Fruit fly (Drosophila melanogaster) ovary, adult (tissue): ENCODE results near the gene CG33080.

ENCODE experiments used
- CG17801 ChIP-seq: fragments of 200-800 bp; optimal IDR thresholded peaks from 2 replicates; lab custom pipeline; 2019; ENCODE audit warnings: missing biosample characterization, mild to moderate bottlenecking, missing genetic modification characterization, moderate library complexity; ENCODE audit not compliant: partially characterized antibody

Gene CG33080

dm6 chrX:5741625-5742024 is 24.0 kb upstream of the CG33080 start:
- no peak for TF ChIP-seq CG17801 (GFP tag; lab: Kevin White, UChicago)

- peak; percentile 76 for TF ChIP-seq CG17801 (GFP tag; lab: Kevin White, UChicago)
Observed at dm6 chrX:5737676-5738220, 20.2 kb upstream of the CG33080 start, which contains the start of gene Snx27. TSS of gene Snx27 (minus strand) at chrX:5738031.

dm6 chrX:5737157-5737556 is 19.6 kb upstream of the CG33080 start:
- no peak for TF ChIP-seq CG17801 (GFP tag; lab: Kevin White, UChicago)

dm6 chrX:5735268-5735941 is 17.8 kb upstream of the CG33080 start:
- peak; percentile 97 for TF ChIP-seq CG17801 (GFP tag; lab: Kevin White, UChicago)

dm6 chrX:5732440-5732839 is 14.9 kb upstream of the CG33080 start, which contains the start of gene CG15773:
TSS of gene CG15773 (plus strand) at chrX:5732740.
- TF ChIP-seq CG17801 (GFP tag; lab: Kevin White, UChicago) = no peak

dm6 chrX:5724744-5725185 is 7.2 kb upstream of the CG33080 start:
- TF ChIP-seq CG17801 (GFP tag; lab: Kevin White, UChicago) = no peak

dm6 chrX:5724151-5724699 is 6.6 kb upstream of the CG33080 start:
- no peak for TF ChIP-seq CG17801 (GFP tag; lab: Kevin White, UChicago)

dm6 chrX:5723577-5723976 is 6.0 kb upstream of the CG33080 start:
- TF ChIP-seq CG17801 (GFP tag; lab: Kevin White, UChicago) = no peak

- TF ChIP-seq CG17801 (GFP tag; lab: Kevin White, UChicago) = peak; percentile 72
Observed at dm6 chrX:5718476-5719012, 966 bp upstream of the CG33080 start.

dm6 chrX:5715455-5716227 is 1.9 kb downstream of the CG33080 start:
- no peak for TF ChIP-seq CG17801 (GFP tag; lab: Kevin White, UChicago)

dm6 chrX:5714786-5715185 is 2.8 kb downstream of the CG33080 start:
- no peak for TF ChIP-seq CG17801 (GFP tag; lab: Kevin White, UChicago)

- TF ChIP-seq CG17801 (GFP tag; lab: Kevin White, UChicago) = no peak
Observed at dm6 chrX:5712966-5713365, 4.6 kb downstream of the CG33080 start.

- no peak for TF ChIP-seq CG17801 (GFP tag; lab: Kevin White, UChicago)
Observed at dm6 chrX:5705899-5706312, 11.7 kb downstream of the CG33080 start.

- no peak for TF ChIP-seq CG17801 (GFP tag; lab: Kevin White, UChicago)
Observed at dm6 chrX:5705097-5705496, 12.5 kb downstream of the CG33080 start.
